Fruit fly (Drosophila melanogaster) ovary, adult (tissue): ENCODE data around the gene HipHop.

ENCODE experiments used
- CG17801 ChIP-seq: fragments of 200-800 bp; optimal IDR thresholded peaks from 2 replicates; lab custom pipeline; 2019; ENCODE audit warnings: missing biosample characterization, mild to moderate bottlenecking, missing genetic modification characterization, moderate library complexity; ENCODE audit not compliant: partially characterized antibody

The HipHop gene

dm6 chr3L:18820638-18821382 is at the start of gene HipHop, which contains the start of gene CG14073:
Gene HipHop, plus strand, starts transcription at chr3L:18821171.
Gene CG14073, minus strand, starts transcription at chr3L:18820675.
- peak; percentile 14 for TF ChIP-seq CG17801 (GFP tag; lab: Kevin White, UChicago)

dm6 chr3L:18772014-18772560 is 48.9 kb upstream of the HipHop start:
- no peak for TF ChIP-seq CG17801 (GFP tag; lab: Kevin White, UChicago)

dm6 chr3L:18781653-18782629 is 39.0 kb upstream of the HipHop start:
- TF ChIP-seq CG17801 (GFP tag; lab: Kevin White, UChicago), result peak; percentile 47

dm6 chr3L:18782653-18783052 is 38.3 kb upstream of the HipHop start:
- TF ChIP-seq CG17801 (GFP tag; lab: Kevin White, UChicago), result no peak

dm6 chr3L:18783544-18783943 is 37.4 kb upstream of the HipHop start:
- peak; percentile 98 for TF ChIP-seq CG17801 (GFP tag; lab: Kevin White, UChicago)

- peak; percentile 50 for TF ChIP-seq CG17801 (GFP tag; lab: Kevin White, UChicago)
These were observed 36.4 kb upstream of the HipHop start for dm6 chr3L:18784562-18784961.

- no peak for TF ChIP-seq CG17801 (GFP tag; lab: Kevin White, UChicago)
These were observed 34.9 kb upstream of the HipHop start for dm6 chr3L:18786066-18786426.

- TF ChIP-seq CG17801 (GFP tag; lab: Kevin White, UChicago), result no peak
These were observed 34.4 kb upstream of the HipHop start for dm6 chr3L:18786427-18787104.

- TF ChIP-seq CG17801 (GFP tag; lab: Kevin White, UChicago), result no peak
These were observed 33.1 kb upstream of the HipHop start for dm6 chr3L:18787882-18788281.

- no peak for TF ChIP-seq CG17801 (GFP tag; lab: Kevin White, UChicago)
These were observed 31.6 kb upstream of the HipHop start for dm6 chr3L:18789203-18790018.

- peak; percentile 84 for TF ChIP-seq CG17801 (GFP tag; lab: Kevin White, UChicago)
These were observed 30.3 kb upstream of the HipHop start for dm6 chr3L:18790630-18791167.

dm6 chr3L:18791232-18792008 is 29.6 kb upstream of the HipHop start:
- TF ChIP-seq CG17801 (GFP tag; lab: Kevin White, UChicago), result no peak

dm6 chr3L:18792009-18792339 is 29.0 kb upstream of the HipHop start:
- no peak for TF ChIP-seq CG17801 (GFP tag; lab: Kevin White, UChicago)
